Fruit fly (Drosophila melanogaster) whole organism, embryonic: ENCODE data around the gene CG46308.
A peak's percentile ranks its signal among the peaks of the same experiment; 100 is the strongest.

ENCODE experiments used
- CG10654 ChIP-seq: fragments of 200-800 bp; sonication (Bioruptor generic); optimal IDR thresholded peaks from 2 replicates; lab custom pipeline; 2016; ENCODE audit warnings: missing biosample characterization, missing genetic modification characterization
- CG12104 ChIP-seq: fragments of 200-800 bp; sonication (Bioruptor generic); optimal IDR thresholded peaks from 3 replicates; lab custom pipeline; 2016; ENCODE audit warnings: missing biosample characterization, missing genetic modification characterization
- CG14860 ChIP-seq: fragments of 200-800 bp; sonication (Bioruptor generic); IDR thresholded peaks from 3 replicates; pipeline ENCODE4 v1.3.6; 2022; ENCODE audit warnings: missing biosample characterization, missing genetic modification characterization; ENCODE audit not compliant: partially characterized antibody
- CG14965 ChIP-seq: fragments of 200-800 bp; sonication (Bioruptor generic); optimal IDR thresholded peaks from 2 replicates; lab custom pipeline; 2016; ENCODE audit warnings: missing biosample characterization, missing genetic modification characterization, borderline replicate concordance
- CG17186 ChIP-seq: fragments of 200-800 bp; sonication (Bioruptor generic); optimal IDR thresholded peaks from 3 replicates; lab custom pipeline; 2017; ENCODE audit warnings: missing biosample characterization, missing genetic modification reagents, missing genetic modification characterization
- CG4360 ChIP-seq: fragments of 200-800 bp; sonication (Bioruptor generic); IDR thresholded peaks from 2 replicates; pipeline ENCODE4 v1.3.6; 2022; ENCODE audit warnings: missing biosample characterization, missing genetic modification characterization
- CG6175 ChIP-seq: fragments of 200-800 bp; sonication (Bioruptor generic); IDR thresholded peaks from 3 replicates; pipeline ENCODE4 v1.3.6; 2022; ENCODE audit warnings: missing biosample characterization, missing genetic modification characterization
- CG7556 ChIP-seq: fragments of 200-800 bp; sonication (Bioruptor generic); optimal IDR thresholded peaks from 2 replicates; lab custom pipeline; 2017; ENCODE audit warnings: missing biosample characterization, mild to moderate bottlenecking, missing genetic modification characterization
- CG7786 ChIP-seq: fragments of 200-800 bp; sonication (Bioruptor generic); optimal IDR thresholded peaks from 2 replicates; lab custom pipeline; 2016; ENCODE audit warnings: missing biosample characterization, missing genetic modification characterization
- CG7839 ChIP-seq: fragments of 200-800 bp; sonication (Bioruptor generic); optimal IDR thresholded peaks from 3 replicates; lab custom pipeline; 2018; ENCODE audit warnings: missing biosample characterization, mild to moderate bottlenecking, missing genetic modification characterization, moderate library complexity
- CG7963 ChIP-seq: fragments of 200-800 bp; sonication (Bioruptor generic); IDR thresholded peaks from 3 replicates; pipeline ENCODE4 v1.3.6; 2022; ENCODE audit warnings: missing biosample characterization, missing genetic modification characterization; ENCODE audit not compliant: partially characterized antibody
- CG8359 ChIP-seq: fragments of 200-800 bp; sonication (Bioruptor generic); optimal IDR thresholded peaks from 2 replicates; lab custom pipeline; 2017; ENCODE audit warnings: missing biosample characterization, mild to moderate bottlenecking, missing genetic modification characterization, borderline replicate concordance
- Dip2 ChIP-seq: fragments of 200-800 bp; sonication (Bioruptor generic); IDR thresholded peaks from 2 replicates; pipeline ENCODE4 v1.3.6; 2022; ENCODE audit warnings: missing biosample characterization, missing genetic modification characterization
- Gsc ChIP-seq: fragments of 200-800 bp; sonication (Bioruptor generic); IDR thresholded peaks from 2 replicates; pipeline ENCODE4 v1.3.6; 2022; ENCODE audit warnings: missing biosample characterization, missing genetic modification characterization
- Hr51 ChIP-seq, 2 experiments: fragments of 200-800 bp; sonication (Bioruptor generic); optimal IDR thresholded peaks; 2 replicates in 1 of 2; 3 replicates in 1 of 2; lab custom pipeline; 2016 to 2018; ENCODE audit warnings: missing biosample characterization in 2 of 2, missing genetic modification characterization in 2 of 2, mild to moderate bottlenecking in 1 of 2, moderate library complexity in 1 of 2
- Mad ChIP-seq: fragments of 200-800 bp; sonication (Bioruptor generic); optimal IDR thresholded peaks from 2 replicates; lab custom pipeline; 2016; ENCODE audit warnings: missing biosample characterization, missing genetic modification characterization
- Rfx ChIP-seq: fragments of 200-800 bp; sonication (Bioruptor generic); IDR thresholded peaks from 2 replicates; pipeline ENCODE4 v1.3.6; 2022; ENCODE audit warnings: missing biosample characterization, missing genetic modification characterization
- Sry-δ ChIP-seq: fragments of 200-800 bp; sonication (Bioruptor generic); optimal IDR thresholded peaks from 2 replicates; lab custom pipeline; 2016; ENCODE audit warnings: missing biosample characterization, missing genetic modification characterization
- TFAM ChIP-seq: fragments of 200-800 bp; sonication (Bioruptor generic); optimal IDR thresholded peaks from 2 replicates; lab custom pipeline; 2017; ENCODE audit warnings: missing biosample characterization, missing genetic modification characterization, inconsistent platforms
- YL-1 ChIP-seq: fragments of 200-800 bp; sonication (Bioruptor generic); optimal IDR thresholded peaks from 3 replicates; lab custom pipeline; 2017; ENCODE audit warnings: missing biosample characterization, mild to moderate bottlenecking, missing genetic modification characterization
- ac ChIP-seq: fragments of 200-800 bp; sonication (Bioruptor generic); optimal IDR thresholded peaks from 3 replicates; lab custom pipeline; 2017; ENCODE audit warnings: missing biosample characterization, mild to moderate bottlenecking, missing genetic modification characterization
- bbx ChIP-seq: fragments of 200-800 bp; sonication (Bioruptor generic); IDR thresholded peaks from 2 replicates; pipeline ENCODE4 v1.3.6; 2022; ENCODE audit warnings: missing biosample characterization, missing genetic modification characterization; ENCODE audit not compliant: partially characterized antibody
- caup ChIP-seq: fragments of 200-800 bp; sonication (Bioruptor generic); optimal IDR thresholded peaks from 3 replicates; lab custom pipeline; 2017; ENCODE audit warnings: missing biosample characterization, mild to moderate bottlenecking, missing genetic modification characterization, moderate library complexity; ENCODE audit not compliant: severe bottlenecking
- chif ChIP-seq, 2 experiments: fragments of 200-800 bp; sonication (Bioruptor generic); optimal IDR thresholded peaks; 3 replicates each; lab custom pipeline; 2016; ENCODE audit warnings: missing biosample characterization in 2 of 2, missing genetic modification characterization in 2 of 2
- chinmo ChIP-seq: fragments of 200-800 bp; sonication (Bioruptor generic); IDR thresholded peaks from 4 replicates; pipeline ENCODE4 v1.3.6; 2022; ENCODE audit warnings: missing biosample characterization, missing genetic modification characterization; ENCODE audit not compliant: partially characterized antibody
- chm ChIP-seq: fragments of 200-800 bp; sonication (Bioruptor generic); IDR thresholded peaks from 2 replicates; pipeline ENCODE4 v1.3.6; 2022; ENCODE audit warnings: missing biosample characterization, missing genetic modification characterization
- corto ChIP-seq: fragments of 200-800 bp; sonication (Bioruptor generic); optimal IDR thresholded peaks from 2 replicates; lab custom pipeline; 2016; ENCODE audit warnings: missing biosample characterization, mild to moderate bottlenecking, missing genetic modification characterization, moderate library complexity
- crp ChIP-seq, 2 experiments: fragments of 200-800 bp; sonication (Bioruptor generic); optimal IDR thresholded peaks; 2 replicates in 1 of 2; 3 replicates in 1 of 2; lab custom pipeline; 2017; ENCODE audit warnings: missing biosample characterization in 2 of 2, missing genetic modification characterization in 2 of 2, mild to moderate bottlenecking in 1 of 2, moderate library complexity in 1 of 2
- da ChIP-seq: fragments of 200-800 bp; sonication (Bioruptor generic); optimal IDR thresholded peaks from 2 replicates; lab custom pipeline; 2016; ENCODE audit warnings: missing biosample characterization, missing genetic modification characterization
- en ChIP-seq: fragments of 200-800 bp; sonication (Bioruptor generic); optimal IDR thresholded peaks from 2 replicates; lab custom pipeline; 2016; ENCODE audit warnings: missing biosample characterization, missing genetic modification characterization
- fd64A ChIP-seq: fragments of 200-800 bp; sonication (Bioruptor generic); optimal IDR thresholded peaks from 3 replicates; lab custom pipeline; 2018; ENCODE audit warnings: missing biosample characterization, mild to moderate bottlenecking, missing genetic modification characterization
- fru ChIP-seq: fragments of >200 bp; optimal IDR thresholded peaks from 2 replicates; lab custom pipeline; 2017
- gcm ChIP-seq: fragments of 200-800 bp; sonication (Bioruptor generic); optimal IDR thresholded peaks from 2 replicates; lab custom pipeline; 2019; ENCODE audit warnings: missing biosample characterization, mild to moderate bottlenecking, missing genetic modification characterization, moderate library complexity
- grau ChIP-seq: fragments of 200-800 bp; optimal IDR thresholded peaks from 3 replicates; lab custom pipeline; 2019; ENCODE audit warnings: missing biosample characterization, mild to moderate bottlenecking, missing genetic modification characterization, moderate library complexity
- gt ChIP-seq: fragments of 200-800 bp; sonication (Bioruptor generic); IDR thresholded peaks from 2 replicates; pipeline ENCODE4 v1.3.6; 2022; ENCODE audit warnings: missing biosample characterization, missing genetic modification characterization
- h ChIP-seq: fragments of >200 bp; optimal IDR thresholded peaks from 2 replicates; lab custom pipeline; 2017
- jing ChIP-seq: fragments of 200-800 bp; sonication (Bioruptor generic); optimal IDR thresholded peaks from 2 replicates; lab custom pipeline; 2018; ENCODE audit warnings: missing biosample characterization, mild to moderate bottlenecking, missing genetic modification characterization
- lov ChIP-seq, 2 experiments: fragments of 200-800 bp in 1 of 2; fragments of >200 bp in 1 of 2; sonication (Bioruptor generic) in 1 of 2; IDR thresholded peaks in 1 of 2; optimal IDR thresholded peaks in 1 of 2; 2 replicates in 1 of 2; 3 replicates in 1 of 2; pipeline versions ENCODE4 v1.3.6 to Lab custom; 2017 to 2022; ENCODE audit warnings: missing biosample characterization in 1 of 2, missing genetic modification characterization in 1 of 2
- nom ChIP-seq: fragments of 200-800 bp; sonication (Bioruptor generic); optimal IDR thresholded peaks from 2 replicates; lab custom pipeline; 2017; ENCODE audit warnings: missing biosample characterization, missing genetic modification characterization, mild to moderate bottlenecking, moderate library complexity, missing genetic modification reagents
- pnt ChIP-seq: fragments of 200-800 bp; sonication (Bioruptor generic); optimal IDR thresholded peaks from 3 replicates; lab custom pipeline; 2016; ENCODE audit warnings: missing biosample characterization, missing genetic modification characterization
- pros ChIP-seq: fragments of 200-800 bp; sonication (Bioruptor generic); optimal IDR thresholded peaks from 3 replicates; lab custom pipeline; 2019; ENCODE audit warnings: missing biosample characterization, mild to moderate bottlenecking, missing genetic modification characterization, moderate library complexity
- sens ChIP-seq: fragments of 200-800 bp; sonication (Bioruptor generic); peaks from one replicate; lab custom pipeline; 2016; ENCODE audit warnings: missing biosample characterization, missing genetic modification characterization
- sim ChIP-seq: fragments of 200-800 bp; sonication (Bioruptor generic); IDR thresholded peaks from 2 replicates; pipeline ENCODE4 v1.3.6; 2022; ENCODE audit warnings: missing biosample characterization, missing genetic modification characterization
- sisA ChIP-seq: fragments of 200-800 bp; sonication (Bioruptor generic); IDR thresholded peaks from 2 replicates; pipeline ENCODE4 v1.3.6; 2022; ENCODE audit warnings: missing biosample characterization, missing genetic modification characterization
- slbo ChIP-seq: fragments of 200-800 bp; sonication (Bioruptor generic); IDR thresholded peaks from 2 replicates; pipeline ENCODE4 v1.3.6; 2022; ENCODE audit warnings: missing biosample characterization, missing genetic modification characterization
- tap ChIP-seq: fragments of 200-800 bp; optimal IDR thresholded peaks from 3 replicates; lab custom pipeline; 2019; ENCODE audit warnings: missing biosample characterization, mild to moderate bottlenecking, missing genetic modification characterization, moderate library complexity
- tgo ChIP-seq: fragments of 200-800 bp; sonication (Bioruptor generic); IDR thresholded peaks from 3 replicates; pipeline ENCODE4 v1.3.6; 2022; ENCODE audit warnings: missing biosample characterization, missing genetic modification characterization
- vvl ChIP-seq: fragments of 200-800 bp; sonication (Bioruptor generic); IDR thresholded peaks from 2 replicates; pipeline ENCODE4 v1.3.6; 2022; ENCODE audit warnings: missing biosample characterization, missing genetic modification characterization

Gene CG46308

DNA sequence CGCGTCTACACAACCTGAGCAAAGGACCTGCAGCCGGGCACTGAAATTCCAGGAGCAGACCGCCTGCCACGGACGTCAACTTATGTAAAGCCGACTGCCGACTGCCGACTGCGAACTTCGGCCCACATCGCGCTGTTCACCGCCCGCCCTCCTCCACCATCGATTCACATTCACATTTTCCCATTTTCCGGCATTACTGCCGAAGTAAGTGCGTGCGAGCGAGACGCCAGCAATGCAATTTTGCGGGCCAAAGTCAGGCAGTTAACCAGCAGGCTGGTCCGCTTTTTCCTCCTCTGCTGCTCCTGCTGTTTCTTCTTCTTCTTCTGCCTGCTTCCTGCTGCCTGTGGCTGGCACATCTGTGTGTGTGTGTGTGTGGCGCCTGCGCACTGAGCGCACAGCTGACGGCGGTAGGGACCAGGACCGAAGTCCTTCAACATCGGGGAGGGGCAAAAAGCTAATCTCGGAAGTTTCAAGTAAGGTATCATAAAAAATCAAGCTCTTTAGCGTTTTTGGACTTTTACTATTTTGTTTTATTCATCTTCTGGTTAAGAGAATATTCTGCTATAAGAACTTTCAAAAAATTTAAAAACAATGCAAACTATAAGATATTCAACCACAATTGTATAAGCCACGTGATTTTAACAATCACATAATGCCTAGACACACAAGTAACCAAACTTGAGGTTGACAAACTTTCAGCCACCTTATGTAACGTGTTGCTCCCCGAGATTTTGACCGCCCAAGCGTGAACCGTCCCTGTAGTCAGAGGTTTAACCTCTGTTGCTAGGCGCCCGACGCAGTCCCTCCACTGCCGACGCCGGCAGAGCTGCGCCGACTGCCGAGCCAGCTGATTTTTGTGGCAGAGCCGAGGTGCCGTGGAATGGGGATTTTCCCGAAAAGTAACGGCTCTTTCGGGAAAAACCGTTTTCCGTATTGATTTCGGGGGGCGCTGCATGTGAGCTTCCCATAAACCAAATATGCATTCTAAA, 86.5 kb downstream of the CG46308 start (continued):
- TF ChIP-seq Dip2 (GFP tag; lab: Robert Waterston, UW): no peak
- peak; percentile 63 for TF ChIP-seq caup
- TF ChIP-seq slbo (GFP tag; lab: Robert Waterston, UW): peak; percentile 63
- peak; percentile 64 for TF ChIP-seq grau (tag; lab: Kevin White, UChicago)
- TF ChIP-seq jing (GFP tag; lab: Kevin White, UChicago): peak; percentile 15
- no peak for TF ChIP-seq sim (GFP tag; lab: Robert Waterston, UW)
- peak; percentile 80 for TF ChIP-seq CG7556 (GFP tag; lab: Kevin White, UChicago)
- TF ChIP-seq corto (GFP tag; lab: Kevin White, UChicago): no peak
- TF ChIP-seq sens (GFP tag; lab: Kevin White, UChicago): peak; percentile 90
- no peak for TF ChIP-seq tap (tag; lab: Kevin White, UChicago)
- TF ChIP-seq da (GFP tag; lab: Kevin White, UChicago): no peak
- TF ChIP-seq CG10654 (GFP tag; lab: Kevin White, UChicago): peak; percentile 15
- no peak for TF ChIP-seq CG4360
- TF ChIP-seq sisA (GFP tag; lab: Robert Waterston, UW): peak; percentile 10; the same call in 1 of the 2 replicates
- TF ChIP-seq vvl: no peak
- TF ChIP-seq bbx: 0 out of 2 replicates have a peak, but pooled peaks have one; percentile 38
- 0 out of 3 replicates have a peak, but pooled peaks have one; percentile 27 for TF ChIP-seq CG7963 (GFP tag; lab: Robert Waterston, UW)
- no peak for TF ChIP-seq chm (GFP tag; lab: Robert Waterston, UW)
- TF ChIP-seq Mad: no peak
- no peak for TF ChIP-seq fru
- peak; percentile 68 for TF ChIP-seq CG7839 (tag; lab: Kevin White, UChicago)
- TF ChIP-seq CG12104: no peak
- peak; percentile 58 for TF ChIP-seq nom
- TF ChIP-seq CG14965 (GFP tag; lab: Kevin White, UChicago): no peak
- no peak for TF ChIP-seq CG8359 (GFP tag; lab: Kevin White, UChicago)
- no peak for TF ChIP-seq CG17186 (GFP tag; lab: Kevin White, UChicago)
- TF ChIP-seq Gsc (GFP tag; lab: Robert Waterston, UW): no peak
- no peak for TF ChIP-seq YL-1
- TF ChIP-seq gcm (GFP tag; lab: Kevin White, UChicago): no peak
- TF ChIP-seq tgo (GFP tag; lab: Robert Waterston, UW): no peak
- TF ChIP-seq TFAM: no peak
- peak; percentile 76 for TF ChIP-seq CG7786 (GFP tag; lab: Kevin White, UChicago)
- no peak for TF ChIP-seq h (lab: Kevin White, UChicago)
- peak; percentile 36 to 56 for TF ChIP-seq Hr51 (GFP tag; optimal IDR thresholded peaks at IDR 0.05; lab: Kevin White, UChicago)
- TF ChIP-seq CG6175 (GFP tag; lab: Robert Waterston, UW): no peak
- no peak for TF ChIP-seq fd64A (GFP tag; lab: Kevin White, UChicago)
- TF ChIP-seq chif (GFP tag; optimal IDR thresholded peaks at IDR 0.05; lab: Kevin White, UChicago): peak; percentile 3 to 67
- no peak for TF ChIP-seq ac (GFP tag; lab: Kevin White, UChicago)
- no peak for TF ChIP-seq lov (optimal IDR thresholded peaks at IDR 0.05; lab: Kevin White, UChicago)
- 0 out of 3 replicates have a peak, but pooled peaks have one; percentile 36 for TF ChIP-seq lov (GFP tag; IDR thresholded peaks at IDR 0.05; lab: Robert Waterston, UW)
- TF ChIP-seq en (GFP tag; lab: Kevin White, UChicago): no peak
- no peak for TF ChIP-seq pros (GFP tag; lab: Kevin White, UChicago)
- peak in 1 of 2 experiments; percentile 56 for TF ChIP-seq crp (GFP tag; optimal IDR thresholded peaks at IDR 0.05; lab: Kevin White, UChicago)
- TF ChIP-seq Rfx (GFP tag; lab: Robert Waterston, UW): peak; percentile 81
- no peak for TF ChIP-seq CG14860
- TF ChIP-seq Sry-δ: no peak
- TF ChIP-seq chinmo (GFP tag; lab: Robert Waterston, UW): peak; percentile 59; the same call in 1 of the 4 replicates
- TF ChIP-seq pnt (GFP tag; lab: Kevin White, UChicago): peak; percentile 28
- TF ChIP-seq gt (GFP tag; lab: Robert Waterston, UW): no peak
